Fruit fly (Drosophila melanogaster) whole organism, embryonic: ENCODE data around the gene CG33127.
A peak's percentile ranks its signal among the peaks of the same experiment; 100 is the strongest.

Experiments
- Bgb ChIP-seq: fragments of 200-800 bp; sonication (Bioruptor generic); IDR thresholded peaks from 2 replicates; pipeline ENCODE4 v1.3.6; 2022; ENCODE audit warnings: missing biosample characterization, missing genetic modification characterization; ENCODE audit not compliant: partially characterized antibody
- CG10366 ChIP-seq: fragments of 200-800 bp; sonication (Bioruptor generic); IDR thresholded peaks from 2 replicates; pipeline ENCODE4 v1.3.6; 2022; ENCODE audit warnings: missing biosample characterization, missing genetic modification characterization
- CG10654 ChIP-seq: fragments of 200-800 bp; sonication (Bioruptor generic); optimal IDR thresholded peaks from 2 replicates; lab custom pipeline; 2016; ENCODE audit warnings: missing biosample characterization, missing genetic modification characterization
- CG10959 ChIP-seq: fragments of 200-800 bp; sonication (Bioruptor generic); IDR thresholded peaks from 2 replicates; pipeline ENCODE4 v1.3.6; 2022; ENCODE audit warnings: missing biosample characterization, missing genetic modification characterization
- CG11695 ChIP-seq: fragments of 200-800 bp; sonication (Bioruptor generic); IDR thresholded peaks from 3 replicates; pipeline ENCODE4 v1.3.6; 2022; ENCODE audit warnings: missing biosample characterization, missing genetic modification characterization
- CG12942 ChIP-seq: fragments of 200-800 bp; sonication (Bioruptor generic); optimal IDR thresholded peaks from 3 replicates; lab custom pipeline; 2016; ENCODE audit warnings: missing biosample characterization, missing genetic modification characterization
- CG15269 ChIP-seq: fragments of 200-800 bp; sonication (Bioruptor generic); optimal IDR thresholded peaks from 2 replicates; lab custom pipeline; 2018; ENCODE audit warnings: missing biosample characterization, mild to moderate bottlenecking, missing genetic modification characterization, moderate library complexity
- CG15514 ChIP-seq: fragments of 200-800 bp; sonication (Bioruptor generic); optimal IDR thresholded peaks from 3 replicates; lab custom pipeline; 2017; ENCODE audit warnings: missing biosample characterization, missing genetic modification characterization, mild to moderate bottlenecking, moderate library complexity, missing genetic modification reagents
- CG16863 ChIP-seq: fragments of 200-800 bp; sonication (Bioruptor generic); optimal IDR thresholded peaks from 3 replicates; lab custom pipeline; 2016; ENCODE audit warnings: missing biosample characterization, missing genetic modification characterization
- CG2678 ChIP-seq: fragments of 200-800 bp; sonication (Bioruptor generic); optimal IDR thresholded peaks from 3 replicates; lab custom pipeline; 2019; ENCODE audit warnings: missing biosample characterization, mild to moderate bottlenecking, missing genetic modification characterization, moderate library complexity
- CG2712 ChIP-seq: fragments of 200-800 bp; optimal IDR thresholded peaks from 3 replicates; lab custom pipeline; 2019; ENCODE audit warnings: missing biosample characterization, mild to moderate bottlenecking, missing genetic modification characterization, moderate library complexity
- CG31441 ChIP-seq: fragments of 200-800 bp; sonication (Bioruptor generic); IDR thresholded peaks from 2 replicates; pipeline ENCODE4 v1.3.6; 2022; ENCODE audit warnings: missing biosample characterization, missing genetic modification characterization
- CG33557 ChIP-seq: fragments of 200-800 bp; sonication (Bioruptor generic); optimal IDR thresholded peaks from 2 replicates; lab custom pipeline; 2019; ENCODE audit warnings: missing biosample characterization, mild to moderate bottlenecking, missing genetic modification characterization, moderate library complexity
- CG34376 ChIP-seq: fragments of 200-800 bp; sonication (Bioruptor generic); optimal IDR thresholded peaks from 2 replicates; lab custom pipeline; 2018; ENCODE audit warnings: missing biosample characterization, mild to moderate bottlenecking, missing genetic modification characterization
- CG4424 ChIP-seq: fragments of 200-800 bp; sonication (Bioruptor generic); optimal IDR thresholded peaks from 3 replicates; lab custom pipeline; 2016; ENCODE audit warnings: missing biosample characterization, missing genetic modification characterization
- CG4854 ChIP-seq: fragments of 200-800 bp; sonication (Bioruptor generic); optimal IDR thresholded peaks from 2 replicates; lab custom pipeline; 2016; ENCODE audit warnings: missing biosample characterization, missing genetic modification characterization, inconsistent platforms
- CG6272 ChIP-seq: fragments of 200-800 bp; sonication (Bioruptor generic); IDR thresholded peaks from 2 replicates; pipeline ENCODE4 v1.3.6; 2022; ENCODE audit warnings: missing biosample characterization, missing genetic modification characterization
- CG8924 ChIP-seq: fragments of 200-800 bp; optimal IDR thresholded peaks from 3 replicates; lab custom pipeline; 2019; ENCODE audit warnings: missing biosample characterization, mild to moderate bottlenecking, missing genetic modification characterization, moderate library complexity
- CG9932 ChIP-seq: fragments of 200-800 bp; sonication (Bioruptor generic); IDR thresholded peaks from 2 replicates; pipeline ENCODE4 v1.3.6; 2022; ENCODE audit warnings: missing biosample characterization, missing genetic modification characterization
- CkIIα-i1 ChIP-seq: fragments of 200-800 bp; sonication (Bioruptor generic); IDR thresholded peaks from 2 replicates; pipeline ENCODE4 v1.3.6; 2022; ENCODE audit warnings: missing biosample characterization, missing genetic modification characterization
- Dek ChIP-seq: fragments of 200-800 bp; sonication (Bioruptor generic); optimal IDR thresholded peaks from 3 replicates; lab custom pipeline; 2019; ENCODE audit warnings: missing biosample characterization, mild to moderate bottlenecking, missing genetic modification characterization, moderate library complexity
- Doc3 ChIP-seq: fragments of 200-800 bp; sonication (Bioruptor generic); IDR thresholded peaks from 3 replicates; pipeline ENCODE4 v1.3.6; 2022; ENCODE audit warnings: missing biosample characterization, missing genetic modification characterization; ENCODE audit not compliant: partially characterized antibody
- GATAe ChIP-seq: fragments of 200-800 bp; sonication (Bioruptor generic); conservative IDR thresholded peaks from 2 replicates; pipeline ENCODE4 v1.3.6; 2022; ENCODE audit warnings: missing biosample characterization, missing genetic modification characterization
- HLH3B ChIP-seq: fragments of 200-800 bp; sonication (Bioruptor generic); IDR thresholded peaks from 2 replicates; pipeline ENCODE4 v1.3.6; 2022; ENCODE audit warnings: missing biosample characterization, missing genetic modification characterization
- Hr51 ChIP-seq, 2 experiments: fragments of 200-800 bp; sonication (Bioruptor generic); optimal IDR thresholded peaks; 2 replicates in 1 of 2; 3 replicates in 1 of 2; lab custom pipeline; 2016 to 2018; ENCODE audit warnings: missing biosample characterization in 2 of 2, missing genetic modification characterization in 2 of 2, mild to moderate bottlenecking in 1 of 2, moderate library complexity in 1 of 2
- Kr ChIP-seq: fragments of 200-800 bp; sonication (Bioruptor generic); optimal IDR thresholded peaks from 2 replicates; lab custom pipeline; 2017; ENCODE audit warnings: missing biosample characterization, mild to moderate bottlenecking, missing genetic modification characterization
- MTF-1 ChIP-seq: fragments of 200-800 bp; sonication (Bioruptor generic); optimal IDR thresholded peaks from 2 replicates; lab custom pipeline; 2018; ENCODE audit warnings: missing biosample characterization, mild to moderate bottlenecking, missing genetic modification characterization, borderline replicate concordance
- Mrtf ChIP-seq: fragments of 200-800 bp; sonication (Bioruptor generic); IDR thresholded peaks from 3 replicates; pipeline ENCODE4 v1.3.6; 2022; ENCODE audit warnings: missing biosample characterization, missing genetic modification characterization
- NFAT ChIP-seq: fragments of 200-800 bp; sonication (Bioruptor generic); IDR thresholded peaks from 2 replicates; pipeline ENCODE4 v1.3.6; 2022; ENCODE audit warnings: missing biosample characterization, missing genetic modification characterization
- Xbp1 ChIP-seq: fragments of 200-800 bp; sonication (Bioruptor generic); optimal IDR thresholded peaks from 3 replicates; lab custom pipeline; 2016; ENCODE audit warnings: missing biosample characterization, mild to moderate bottlenecking, missing genetic modification characterization
- ash1 ChIP-seq: fragments of 200-800 bp; sonication (Bioruptor generic); optimal IDR thresholded peaks from 2 replicates; lab custom pipeline; 2018; ENCODE audit warnings: missing biosample characterization, mild to moderate bottlenecking, missing genetic modification characterization
- bsh ChIP-seq, 2 experiments: fragments of 200-800 bp; sonication (Bioruptor generic); optimal IDR thresholded peaks; 2 replicates each; lab custom pipeline; 2017 to 2018; ENCODE audit warnings: mild to moderate bottlenecking in 2 of 2, missing biosample characterization in 2 of 2, missing genetic modification characterization in 2 of 2, moderate library complexity in 1 of 2
- caup ChIP-seq: fragments of 200-800 bp; sonication (Bioruptor generic); optimal IDR thresholded peaks from 3 replicates; lab custom pipeline; 2017; ENCODE audit warnings: missing biosample characterization, mild to moderate bottlenecking, missing genetic modification characterization, moderate library complexity; ENCODE audit not compliant: severe bottlenecking
- chif ChIP-seq, 2 experiments: fragments of 200-800 bp; sonication (Bioruptor generic); optimal IDR thresholded peaks; 3 replicates each; lab custom pipeline; 2016; ENCODE audit warnings: missing biosample characterization in 2 of 2, missing genetic modification characterization in 2 of 2
- crc ChIP-seq: fragments of 200-800 bp; sonication (Bioruptor generic); optimal IDR thresholded peaks from 2 replicates; lab custom pipeline; 2016; ENCODE audit warnings: missing biosample characterization, missing genetic modification characterization
- dpn ChIP-seq, 2 experiments: fragments of 200-800 bp; sonication (Bioruptor generic); optimal IDR thresholded peaks; 3 replicates each; lab custom pipeline; 2016; ENCODE audit warnings: missing biosample characterization in 2 of 2, missing genetic modification characterization in 2 of 2
- en ChIP-seq: fragments of 200-800 bp; sonication (Bioruptor generic); optimal IDR thresholded peaks from 2 replicates; lab custom pipeline; 2016; ENCODE audit warnings: missing biosample characterization, missing genetic modification characterization
- ewg ChIP-seq: fragments of 200-800 bp; sonication (Bioruptor generic); optimal IDR thresholded peaks from 3 replicates; lab custom pipeline; 2017; ENCODE audit warnings: mild to moderate bottlenecking, missing biosample characterization, missing genetic modification reagents, missing genetic modification characterization
- fd102C ChIP-seq: fragments of 200-800 bp; sonication (Bioruptor generic); optimal IDR thresholded peaks from 2 replicates; lab custom pipeline; 2018; ENCODE audit warnings: missing biosample characterization, mild to moderate bottlenecking, missing genetic modification characterization, moderate library complexity
- fd3F ChIP-seq: fragments of 200-800 bp; sonication (Bioruptor generic); optimal IDR thresholded peaks from 2 replicates; lab custom pipeline; 2018; ENCODE audit warnings: missing biosample characterization, mild to moderate bottlenecking, missing genetic modification characterization, moderate library complexity
- gcm2 ChIP-seq: fragments of 200-800 bp; sonication (Bioruptor generic); optimal IDR thresholded peaks from 2 replicates; lab custom pipeline; 2016; ENCODE audit warnings: missing biosample characterization, missing genetic modification characterization
- run ChIP-seq: fragments of 200-800 bp; sonication (Bioruptor generic); optimal IDR thresholded peaks from 3 replicates; lab custom pipeline; 2018; ENCODE audit warnings: missing biosample characterization, mild to moderate bottlenecking, missing genetic modification characterization
- seq ChIP-seq: fragments of 200-800 bp; sonication (Bioruptor generic); IDR thresholded peaks from 2 replicates; pipeline ENCODE4 v1.3.6; 2022; ENCODE audit warnings: missing biosample characterization, missing genetic modification characterization
- sima ChIP-seq: fragments of 200-800 bp; sonication (Bioruptor generic); optimal IDR thresholded peaks from 2 replicates; lab custom pipeline; 2016; ENCODE audit warnings: missing biosample characterization, missing genetic modification characterization
- slp2 ChIP-seq: fragments of 200-800 bp; sonication (Bioruptor generic); optimal IDR thresholded peaks from 2 replicates; lab custom pipeline; 2016; ENCODE audit warnings: missing biosample characterization, missing genetic modification characterization
- so ChIP-seq: fragments of 200-800 bp; sonication (Bioruptor generic); IDR thresholded peaks from 3 replicates; pipeline ENCODE4 v1.3.6; 2022; ENCODE audit warnings: missing biosample characterization, missing genetic modification characterization
- tio ChIP-seq: fragments of 200-800 bp; sonication (Bioruptor generic); optimal IDR thresholded peaks from 2 replicates; lab custom pipeline; 2017; ENCODE audit warnings: missing biosample characterization, missing genetic modification characterization, inconsistent platforms
- z ChIP-seq: fragments of 200-800 bp; sonication (Bioruptor generic); IDR thresholded peaks from 3 replicates; pipeline ENCODE4 v1.3.6; 2022; ENCODE audit warnings: missing biosample characterization, missing genetic modification characterization
- zen2 ChIP-seq: fragments of 200-800 bp; sonication (Bioruptor generic); IDR thresholded peaks from 3 replicates; pipeline ENCODE4 v1.3.6; 2022; ENCODE audit warnings: missing biosample characterization, missing genetic modification characterization; ENCODE audit not compliant: partially characterized antibody

CG33127 gene

DNA sequence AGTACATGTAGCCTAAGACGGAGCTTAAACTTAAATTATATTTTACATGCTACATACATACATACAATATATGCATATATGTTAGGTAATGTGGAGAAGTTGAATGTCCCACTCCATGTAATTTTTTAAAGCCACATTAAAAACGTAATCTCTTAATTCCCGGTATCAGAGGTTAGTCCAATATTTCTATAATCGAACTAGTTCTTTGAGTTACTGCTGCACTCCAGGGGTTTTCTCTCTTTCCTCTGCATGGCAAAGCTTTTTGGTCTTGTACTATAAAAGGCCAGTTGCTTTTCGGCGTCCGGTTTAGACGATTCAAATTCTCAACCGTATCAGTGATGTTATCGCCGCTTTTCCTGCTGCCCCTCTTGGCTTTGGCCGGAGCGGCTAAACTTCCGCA lies at the start of gene CG33127:
CG33127 (plus strand) TSS at position 309 of the 400 bp plus-strand sequence.
- TF ChIP-seq CG15514, result peak; percentile 97
- TF ChIP-seq zen2 (GFP tag; lab: Robert Waterston, UW), result no peak
- no peak for TF ChIP-seq CG10959 (GFP tag; lab: Robert Waterston, UW)

DNA sequence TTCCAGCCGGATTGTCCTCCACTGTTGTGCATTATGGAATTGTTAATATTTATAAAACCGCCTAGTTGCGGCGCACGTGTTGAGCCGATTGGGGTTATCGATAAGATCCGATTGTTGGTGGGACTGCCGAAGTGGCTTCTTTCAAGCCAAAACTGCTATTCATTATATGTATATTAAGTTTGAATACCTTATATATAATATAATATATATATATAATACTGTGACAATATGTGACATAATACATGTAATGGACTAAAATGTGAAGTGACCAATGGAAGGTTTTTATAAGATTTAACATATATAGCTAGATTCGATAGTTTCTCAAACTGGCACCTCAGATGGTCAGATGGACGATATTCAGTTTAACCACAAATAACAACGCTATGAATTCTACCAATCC lies 48.3 kb upstream of the CG33127 start, which contains the start of the genes mbm and CG11555:
mbm (minus strand) TSS at position 113 of the 400 bp plus-strand sequence.
CG11555 (plus strand) TSS at position 234 of the 400 bp plus-strand sequence.
- no peak for TF ChIP-seq seq (GFP tag; lab: Robert Waterston, UW)
- TF ChIP-seq CG4424, result no peak
- peak; percentile 36 for TF ChIP-seq run
- TF ChIP-seq CG6272 (GFP tag; lab: Robert Waterston, UW), result no peak
- no peak; the same call in 1 of the 2 replicates for TF ChIP-seq CG31441 (GFP tag; lab: Robert Waterston, UW)
- TF ChIP-seq CG2678 (tag; lab: Kevin White, UChicago), result no peak
- peak in 1 of 2 experiments; percentile 19 for TF ChIP-seq dpn (GFP tag; optimal IDR thresholded peaks at IDR 0.05; lab: Kevin White, UChicago)
- no peak for TF ChIP-seq Hr51 (GFP tag; optimal IDR thresholded peaks at IDR 0.05; lab: Kevin White, UChicago)
- peak; percentile 24 for TF ChIP-seq CG33557
- no peak for TF ChIP-seq slp2
- TF ChIP-seq HLH3B (GFP tag; lab: Robert Waterston, UW), result no peak
- TF ChIP-seq gcm2 (GFP tag; lab: Kevin White, UChicago), result no peak
- TF ChIP-seq crc (GFP tag; lab: Kevin White, UChicago), result no peak
- no peak for TF ChIP-seq sima (GFP tag; lab: Kevin White, UChicago)
- TF ChIP-seq fd102C, result no peak
- TF ChIP-seq ash1 (GFP tag; lab: Kevin White, UChicago), result no peak
- no peak for TF ChIP-seq Xbp1 (GFP tag; lab: Kevin White, UChicago)
- no peak for TF ChIP-seq fd3F (GFP tag; lab: Kevin White, UChicago)
- no peak for TF ChIP-seq CG12942 (GFP tag; lab: Kevin White, UChicago)
- no peak for TF ChIP-seq CG10654 (GFP tag; lab: Kevin White, UChicago)
- TF ChIP-seq CG4854 (GFP tag; lab: Kevin White, UChicago), result no peak
- TF ChIP-seq caup (GFP tag; lab: Kevin White, UChicago), result no peak
- TF ChIP-seq CG9932 (GFP tag; lab: Robert Waterston, UW), result no peak
- TF ChIP-seq CG8924 (tag; lab: Kevin White, UChicago), result peak; percentile 61
- TF ChIP-seq CG16863, result no peak
- TF ChIP-seq CkIIα-i1, result no peak
- no peak for TF ChIP-seq en (GFP tag; lab: Kevin White, UChicago)
- peak; percentile 46 for TF ChIP-seq CG2712
- no peak for TF ChIP-seq MTF-1 (GFP tag; lab: Kevin White, UChicago)
- no peak for TF ChIP-seq ewg (GFP tag; lab: Kevin White, UChicago)
- TF ChIP-seq Kr, result no peak
- TF ChIP-seq CG34376 (GFP tag; lab: Kevin White, UChicago), result no peak
- no peak for TF ChIP-seq z (GFP tag; lab: Robert Waterston, UW)
- TF ChIP-seq tio, result no peak
- no peak for TF ChIP-seq CG10366 (GFP tag; lab: Robert Waterston, UW)
- no peak for TF ChIP-seq Mrtf (GFP tag; lab: Robert Waterston, UW)
- TF ChIP-seq Doc3, result peak; percentile 61
- no peak for TF ChIP-seq chif (GFP tag; optimal IDR thresholded peaks at IDR 0.05; lab: Kevin White, UChicago)
- TF ChIP-seq CG15269 (tag; lab: Kevin White, UChicago), result no peak
- TF ChIP-seq GATAe (GFP tag; lab: Robert Waterston, UW), result no peak
- no peak for TF ChIP-seq so (GFP tag; lab: Robert Waterston, UW)
- TF ChIP-seq bsh (GFP tag; optimal IDR thresholded peaks at IDR 0.05; lab: Kevin White, UChicago), result peak in 1 of 2 experiments; percentile 24
- no peak for TF ChIP-seq CG11695 (GFP tag; lab: Robert Waterston, UW)
- no peak for TF ChIP-seq Dek (tag; lab: Kevin White, UChicago)
- TF ChIP-seq NFAT (GFP tag; lab: Robert Waterston, UW), result no peak
- no peak for TF ChIP-seq Bgb (GFP tag; lab: Robert Waterston, UW)
